Fruit fly (Drosophila melanogaster) whole organism: ENCODE measurements around the gene Mettl14.

Source experiments
- CG8478 ChIP-seq: fragments of >200 bp; optimal IDR thresholded peaks from 2 replicates; lab custom pipeline; 2018; ENCODE audit warnings: inconsistent platforms
- Dll ChIP-seq: fragments of >200 bp; optimal IDR thresholded peaks from 2 replicates; lab custom pipeline; 2017
- EcR ChIP-seq, 2 experiments: fragments of >200 bp; optimal IDR thresholded peaks; 2 replicates each; lab custom pipeline; 2017; ENCODE audit warnings: missing biosample characterization in 2 of 2, missing genetic modification characterization in 2 of 2, missing genetic modification reagents in 2 of 2
- pan ChIP-seq: fragments of >200 bp; optimal IDR thresholded peaks from 2 replicates; lab custom pipeline; 2017
- psq ChIP-seq: fragments of >200 bp; optimal IDR thresholded peaks from 2 replicates; lab custom pipeline; 2017
- usp ChIP-seq: fragments of >200 bp; optimal IDR thresholded peaks from 2 replicates; lab custom pipeline; 2017; ENCODE audit warnings: missing biosample characterization, missing genetic modification characterization, mixed read lengths

Mettl14 gene

dm6 chr2L:8281872-8282271 is 26.4 kb upstream of the Mettl14 start:
- TF ChIP-seq pan = no peak
- TF ChIP-seq CG8478 = no peak
- TF ChIP-seq usp = no peak

dm6 chr2L:8284913-8285619 is 23.2 kb upstream of the Mettl14 start:
- TF ChIP-seq usp = no peak
- TF ChIP-seq CG8478 = no peak
- TF ChIP-seq EcR (GFP tag; optimal IDR thresholded peaks at IDR 0.05; lab: Kevin White, UChicago) = no peak
- TF ChIP-seq pan = no peak
- TF ChIP-seq Dll (lab: Kevin White, UChicago) = no peak
- no peak for TF ChIP-seq psq (lab: Kevin White, UChicago)

- TF ChIP-seq psq (lab: Kevin White, UChicago) (no peak), usp (no peak), pan (no peak), EcR (GFP tag; optimal IDR thresholded peaks at IDR 0.05; lab: Kevin White, UChicago) (peak in 1 of 2 experiments; percentile 48), Dll (lab: Kevin White, UChicago) (no peak)
These were observed 21.6 kb upstream of the Mettl14 start for dm6 chr2L:8286595-8286994.

DNA sequence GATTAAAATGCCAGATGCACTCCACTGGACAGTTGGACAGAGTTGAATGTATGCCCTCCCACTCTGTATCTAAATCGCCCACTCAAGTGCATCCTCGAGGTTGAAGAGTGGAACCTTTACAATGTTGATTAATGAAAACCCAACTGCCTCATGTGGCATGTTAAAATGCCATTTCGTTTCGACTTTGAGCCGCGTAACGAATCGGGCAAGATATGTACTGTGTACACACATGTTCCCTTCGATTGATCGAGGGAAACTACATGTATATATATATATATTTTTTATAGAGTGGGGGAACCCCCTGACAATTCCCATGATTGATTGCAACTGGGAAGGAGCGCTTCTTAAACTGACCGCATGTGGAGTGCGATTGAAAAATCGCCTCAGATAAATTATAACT is 20.1 kb upstream of the Mettl14 start:
- TF ChIP-seq usp = no peak
- TF ChIP-seq psq (lab: Kevin White, UChicago) = no peak

DNA sequence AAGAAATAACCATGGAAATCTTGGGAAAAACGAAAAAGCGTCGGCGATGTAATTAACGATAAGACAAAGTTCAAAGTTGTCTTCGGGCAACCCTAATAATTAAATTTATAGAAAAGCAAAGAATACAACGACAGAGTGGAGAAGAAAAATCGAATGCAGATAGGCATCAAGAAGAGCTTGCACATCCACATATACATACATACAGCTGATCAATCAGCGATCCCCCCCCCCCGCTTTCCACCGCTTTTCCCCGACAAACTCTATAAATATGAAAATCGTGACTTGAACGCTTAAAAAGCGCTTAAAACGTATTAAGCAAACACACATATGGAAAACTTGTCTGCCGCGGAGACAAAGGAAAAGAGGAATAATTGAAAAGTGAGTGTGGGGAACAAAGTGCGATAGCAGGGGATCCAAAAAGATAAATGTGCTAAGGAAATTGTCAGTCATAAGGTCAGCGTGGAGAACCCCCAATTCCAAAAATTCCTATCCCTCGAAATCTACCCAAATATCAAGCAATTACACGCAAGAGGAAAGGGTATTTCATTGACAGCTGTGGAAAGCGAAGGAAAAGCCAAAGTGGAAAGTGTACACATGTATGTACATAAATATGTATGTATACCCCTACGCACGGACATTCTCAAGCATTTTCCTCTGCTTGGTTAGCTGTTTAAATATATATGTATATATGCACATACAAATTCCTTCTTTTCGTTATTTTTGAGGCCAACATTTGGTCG is 18.7 kb upstream of the Mettl14 start:
- TF ChIP-seq CG8478 (no peak), psq (lab: Kevin White, UChicago) (no peak), pan (no peak), usp (no peak), EcR (GFP tag; optimal IDR thresholded peaks at IDR 0.05; lab: Kevin White, UChicago) (no peak), Dll (lab: Kevin White, UChicago) (no peak)

DNA sequence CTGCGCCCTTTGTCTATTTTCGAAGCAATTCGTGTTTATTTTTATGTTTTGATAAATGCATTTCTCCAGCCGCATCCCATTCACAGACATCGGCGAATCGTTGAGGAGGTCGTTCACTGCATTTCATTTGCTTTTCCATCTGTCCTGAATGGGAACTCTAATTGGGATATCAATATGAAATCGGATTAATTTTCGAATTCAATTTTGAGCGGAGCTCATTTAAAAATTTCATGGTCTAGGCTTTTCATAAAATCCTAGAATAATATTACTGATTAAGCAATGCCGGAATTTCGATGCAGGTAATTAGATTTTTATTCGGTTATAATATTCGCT is 18.2 kb upstream of the Mettl14 start:
- no peak for TF ChIP-seq CG8478
- no peak for TF ChIP-seq Dll (lab: Kevin White, UChicago)
- TF ChIP-seq EcR (GFP tag; optimal IDR thresholded peaks at IDR 0.05; lab: Kevin White, UChicago) = no peak
- no peak for TF ChIP-seq psq (lab: Kevin White, UChicago)
- TF ChIP-seq pan = no peak
- TF ChIP-seq usp = no peak

- TF ChIP-seq pan (no peak), usp (no peak), EcR (GFP tag; optimal IDR thresholded peaks at IDR 0.05; lab: Kevin White, UChicago) (no peak), psq (lab: Kevin White, UChicago) (no peak)
These were observed 17.5 kb upstream of the Mettl14 start for dm6 chr2L:8290653-8291233.

dm6 chr2L:8292159-8292887 is 15.9 kb upstream of the Mettl14 start:
- TF ChIP-seq usp = no peak
- TF ChIP-seq CG8478 = no peak
- TF ChIP-seq psq (lab: Kevin White, UChicago) = no peak
- no peak for TF ChIP-seq pan
- TF ChIP-seq Dll (lab: Kevin White, UChicago) = no peak
- no peak for TF ChIP-seq EcR (GFP tag; optimal IDR thresholded peaks at IDR 0.05; lab: Kevin White, UChicago)

- no peak for TF ChIP-seq psq (lab: Kevin White, UChicago)
- no peak for TF ChIP-seq pan
- TF ChIP-seq EcR (GFP tag; optimal IDR thresholded peaks at IDR 0.05; lab: Kevin White, UChicago) = no peak
- no peak for TF ChIP-seq CG8478
- TF ChIP-seq usp = no peak
- TF ChIP-seq Dll (lab: Kevin White, UChicago) = no peak
These were observed 14.8 kb upstream of the Mettl14 start for dm6 chr2L:8293449-8293848.

DNA sequence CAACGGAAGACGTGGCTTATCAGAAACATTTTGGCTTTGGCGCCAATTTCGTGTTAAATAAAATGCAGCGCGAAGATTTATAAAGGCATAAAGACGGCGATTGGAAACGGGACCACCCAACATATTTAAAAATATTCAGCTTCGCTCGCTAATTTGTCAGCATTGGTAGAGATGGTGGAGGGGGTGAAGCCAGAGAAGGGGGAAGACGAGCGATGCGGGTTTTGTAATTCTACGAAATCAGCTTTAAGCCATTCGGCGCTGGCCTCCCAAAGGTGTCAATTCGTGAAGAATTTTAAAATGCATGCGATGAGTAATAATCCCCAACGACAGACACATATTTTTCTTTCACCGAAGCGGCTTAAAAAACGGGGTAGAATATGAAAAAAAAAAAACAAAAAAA is 14.2 kb upstream of the Mettl14 start:
- TF ChIP-seq CG8478 = no peak
- no peak for TF ChIP-seq usp

- no peak for TF ChIP-seq usp
- TF ChIP-seq psq (lab: Kevin White, UChicago) = no peak
- no peak for TF ChIP-seq Dll (lab: Kevin White, UChicago)
- TF ChIP-seq pan = no peak
- TF ChIP-seq CG8478 = no peak
- no peak for TF ChIP-seq EcR (GFP tag; optimal IDR thresholded peaks at IDR 0.05; lab: Kevin White, UChicago)
These were observed 11.8 kb upstream of the Mettl14 start for dm6 chr2L:8296395-8296794.

dm6 chr2L:8297070-8297469 is 11.2 kb upstream of the Mettl14 start:
- TF ChIP-seq CG8478 (no peak), Dll (lab: Kevin White, UChicago) (no peak), EcR (GFP tag; optimal IDR thresholded peaks at IDR 0.05; lab: Kevin White, UChicago) (no peak), psq (lab: Kevin White, UChicago) (no peak), usp (no peak), pan (no peak)
